Worm (Caenorhabditis elegans): ENCODE data around the gene rpc-25.

- no peak for TF ChIP-seq hlh-12 (tag; optimal IDR thresholded peaks at IDR 0.05)
- TF ChIP-seq repo-1 (tag; optimal IDR thresholded peaks at IDR 0.05), result no peak
- no peak for TF ChIP-seq nfya-1 (tag; optimal IDR thresholded peaks at IDR 0.05; ENCODE audit: borderline replicate concordance, insufficient read depth)
- TF ChIP-seq nhr-179 (tag; optimal IDR thresholded peaks at IDR 0.05), result no peak
- no peak for TF ChIP-seq C06A6.2 (GFP tag; conservative IDR thresholded peaks at IDR 0.05)
- TF ChIP-seq F33H1.4 (GFP tag; IDR thresholded peaks at IDR 0.05), result no peak
- TF ChIP-seq F57A8.1 (GFP tag; optimal IDR thresholded peaks at IDR 0.05), result no peak
- no peak for TF ChIP-seq nfya-2 (GFP tag; IDR thresholded peaks at IDR 0.05)
- no peak for TF ChIP-seq sptf-2 (GFP tag; optimal IDR thresholded peaks at IDR 0.05)
- TF ChIP-seq F57C9.4 (tag; optimal IDR thresholded peaks at IDR 0.05), result no peak
- no peak for TF ChIP-seq T07F8.4 (tag; optimal IDR thresholded peaks at IDR 0.05)
- no peak for TF ChIP-seq akir-1 (GFP tag; optimal IDR thresholded peaks at IDR 0.05)
These were observed 14.2 kb upstream of the rpc-25 start, which contains the start of gene C12D8.13 for ce11 chrV:10220605-10221004.

Measured in whole organism, young adult.